Fruit fly (Drosophila melanogaster) whole organism, embryonic: ENCODE results near the gene CG46270.

Source experiments
- Abd-B ChIP-seq: fragments of 200-800 bp; sonication (Bioruptor generic); optimal IDR thresholded peaks from 2 replicates; lab custom pipeline; 2018; ENCODE audit warnings: missing biosample characterization, mild to moderate bottlenecking, missing genetic modification characterization, moderate library complexity
- Ada2b ChIP-seq: fragments of 200-800 bp; sonication (Bioruptor generic); IDR thresholded peaks from 2 replicates; pipeline ENCODE4 v1.3.6; 2022; ENCODE audit warnings: missing biosample characterization, missing genetic modification characterization
- Aef1 ChIP-seq: fragments of 200-800 bp; sonication (Bioruptor generic); IDR thresholded peaks from 3 replicates; pipeline ENCODE4 v1.3.6; 2022; ENCODE audit warnings: missing biosample characterization, missing genetic modification characterization
- B-H1 ChIP-seq: fragments of 200-800 bp; sonication (Bioruptor generic); IDR thresholded peaks from 3 replicates; pipeline ENCODE4 v1.3.6; 2022; ENCODE audit warnings: missing biosample characterization, missing genetic modification characterization
- CG12155 ChIP-seq: fragments of 200-800 bp; sonication (Bioruptor generic); optimal IDR thresholded peaks from 3 replicates; lab custom pipeline; 2016; ENCODE audit warnings: missing biosample characterization, missing genetic modification characterization
- CG14860 ChIP-seq: fragments of 200-800 bp; sonication (Bioruptor generic); IDR thresholded peaks from 3 replicates; pipeline ENCODE4 v1.3.6; 2022; ENCODE audit warnings: missing biosample characterization, missing genetic modification characterization; ENCODE audit not compliant: partially characterized antibody
- CG16779 ChIP-seq: fragments of 200-800 bp; sonication (Bioruptor generic); IDR thresholded peaks from 2 replicates; pipeline ENCODE4 v1.3.6; 2022; ENCODE audit warnings: missing biosample characterization, missing genetic modification characterization
- CG18619 ChIP-seq: fragments of 200-800 bp; sonication (Bioruptor generic); optimal IDR thresholded peaks from 3 replicates; lab custom pipeline; 2017; ENCODE audit warnings: missing biosample characterization, mild to moderate bottlenecking, missing genetic modification characterization
- CG31441 ChIP-seq: fragments of 200-800 bp; sonication (Bioruptor generic); IDR thresholded peaks from 2 replicates; pipeline ENCODE4 v1.3.6; 2022; ENCODE audit warnings: missing biosample characterization, missing genetic modification characterization
- CG4404 ChIP-seq: fragments of 200-800 bp; sonication (Bioruptor generic); IDR thresholded peaks from 2 replicates; pipeline ENCODE4 v1.3.6; 2022; ENCODE audit warnings: missing biosample characterization, missing genetic modification characterization
- CG4424 ChIP-seq: fragments of 200-800 bp; sonication (Bioruptor generic); optimal IDR thresholded peaks from 3 replicates; lab custom pipeline; 2016; ENCODE audit warnings: missing biosample characterization, missing genetic modification characterization
- CG4854 ChIP-seq: fragments of 200-800 bp; sonication (Bioruptor generic); optimal IDR thresholded peaks from 2 replicates; lab custom pipeline; 2016; ENCODE audit warnings: missing biosample characterization, missing genetic modification characterization, inconsistent platforms
- CG7556 ChIP-seq: fragments of 200-800 bp; sonication (Bioruptor generic); optimal IDR thresholded peaks from 2 replicates; lab custom pipeline; 2017; ENCODE audit warnings: missing biosample characterization, mild to moderate bottlenecking, missing genetic modification characterization
- CG7786 ChIP-seq: fragments of 200-800 bp; sonication (Bioruptor generic); optimal IDR thresholded peaks from 2 replicates; lab custom pipeline; 2016; ENCODE audit warnings: missing biosample characterization, missing genetic modification characterization
- Dp ChIP-seq: fragments of 200-800 bp; sonication (Bioruptor generic); optimal IDR thresholded peaks from 2 replicates; lab custom pipeline; 2018; ENCODE audit warnings: missing biosample characterization, mild to moderate bottlenecking, missing genetic modification characterization, moderate library complexity
- HmgZ ChIP-seq: fragments of 200-800 bp; sonication (Bioruptor generic); optimal IDR thresholded peaks from 2 replicates; lab custom pipeline; 2018; ENCODE audit warnings: missing biosample characterization, mild to moderate bottlenecking, missing genetic modification characterization
- Max ChIP-seq: fragments of 200-800 bp; sonication (Bioruptor generic); optimal IDR thresholded peaks from 2 replicates; lab custom pipeline; 2016; ENCODE audit warnings: missing biosample characterization, mild to moderate bottlenecking, missing genetic modification characterization
- Mes4 ChIP-seq: fragments of 200-800 bp; sonication (Bioruptor generic); optimal IDR thresholded peaks from 2 replicates; lab custom pipeline; 2016; ENCODE audit warnings: missing biosample characterization, missing genetic modification characterization
- NC2β ChIP-seq: fragments of 200-800 bp; sonication (Bioruptor generic); optimal IDR thresholded peaks from 2 replicates; lab custom pipeline; 2016; ENCODE audit warnings: missing biosample characterization, missing genetic modification characterization
- Optix ChIP-seq: fragments of 200-800 bp; sonication (Bioruptor generic); IDR thresholded peaks from 3 replicates; pipeline ENCODE4 v1.3.6; 2022; ENCODE audit warnings: missing biosample characterization, missing genetic modification characterization
- Stat92E ChIP-seq, 3 experiments: fragments of >200 bp in 2 of 3; fragments of 200-800 bp in 1 of 3; sonication (Bioruptor generic) in 1 of 3; optimal IDR thresholded peaks; 2 replicates each; lab custom pipeline; 2017 to 2019; ENCODE audit warnings: missing biosample characterization in 3 of 3, missing genetic modification characterization in 3 of 3, mild to moderate bottlenecking in 1 of 3, moderate library complexity in 1 of 3
- TFAM ChIP-seq: fragments of 200-800 bp; sonication (Bioruptor generic); optimal IDR thresholded peaks from 2 replicates; lab custom pipeline; 2017; ENCODE audit warnings: missing biosample characterization, missing genetic modification characterization, inconsistent platforms
- Trl ChIP-seq, 3 experiments: fragments of >200 bp in 2 of 3; fragments of 200-800 bp in 1 of 3; sonication (Bioruptor generic) in 1 of 3; optimal IDR thresholded peaks; 2 replicates in 1 of 3; 3 replicates in 2 of 3; lab custom pipeline; 2016 to 2017; ENCODE audit warnings: missing biosample characterization in 1 of 3, missing genetic modification characterization in 1 of 3
- YL-1 ChIP-seq: fragments of 200-800 bp; sonication (Bioruptor generic); optimal IDR thresholded peaks from 3 replicates; lab custom pipeline; 2017; ENCODE audit warnings: missing biosample characterization, mild to moderate bottlenecking, missing genetic modification characterization
- ap ChIP-seq: fragments of 200-800 bp; sonication (Bioruptor generic); IDR thresholded peaks from 2 replicates; pipeline ENCODE4 v1.3.6; 2022; ENCODE audit warnings: missing biosample characterization, missing genetic modification characterization
- ash1 ChIP-seq: fragments of 200-800 bp; sonication (Bioruptor generic); optimal IDR thresholded peaks from 2 replicates; lab custom pipeline; 2018; ENCODE audit warnings: missing biosample characterization, mild to moderate bottlenecking, missing genetic modification characterization
- bcd ChIP-seq: fragments of 200-800 bp; sonication (Bioruptor generic); optimal IDR thresholded peaks from 2 replicates; lab custom pipeline; 2017; ENCODE audit warnings: missing biosample characterization, mild to moderate bottlenecking, missing genetic modification characterization
- cas ChIP-seq: fragments of 200-800 bp; sonication (Bioruptor generic); IDR thresholded peaks from 2 replicates; pipeline ENCODE4 v1.3.6; 2022; ENCODE audit warnings: missing biosample characterization, missing genetic modification characterization
- cwo ChIP-seq: fragments of 200-800 bp; sonication (Bioruptor generic); optimal IDR thresholded peaks from 3 replicates; lab custom pipeline; 2017; ENCODE audit warnings: missing biosample characterization, missing genetic modification characterization, mild to moderate bottlenecking, moderate library complexity, missing genetic modification reagents
- dysf ChIP-seq: fragments of 200-800 bp; sonication (Bioruptor generic); IDR thresholded peaks from 3 replicates; pipeline ENCODE4 v1.3.6; 2022; ENCODE audit warnings: missing biosample characterization, missing genetic modification characterization
- ewg ChIP-seq: fragments of 200-800 bp; sonication (Bioruptor generic); optimal IDR thresholded peaks from 3 replicates; lab custom pipeline; 2017; ENCODE audit warnings: mild to moderate bottlenecking, missing biosample characterization, missing genetic modification reagents, missing genetic modification characterization
- gt ChIP-seq: fragments of 200-800 bp; sonication (Bioruptor generic); IDR thresholded peaks from 2 replicates; pipeline ENCODE4 v1.3.6; 2022; ENCODE audit warnings: missing biosample characterization, missing genetic modification characterization
- her ChIP-seq: fragments of 200-800 bp; sonication (Bioruptor generic); optimal IDR thresholded peaks from 2 replicates; lab custom pipeline; 2016; ENCODE audit warnings: missing biosample characterization, missing genetic modification characterization
- hth ChIP-seq: fragments of >200 bp; optimal IDR thresholded peaks from 2 replicates; lab custom pipeline; 2017; ENCODE audit warnings: inconsistent platforms
- jigr1 ChIP-seq: fragments of 200-800 bp; sonication (Bioruptor generic); IDR thresholded peaks from 3 replicates; pipeline ENCODE4 v1.3.6; 2022; ENCODE audit warnings: missing biosample characterization, missing genetic modification characterization
- kah ChIP-seq: fragments of 200-800 bp; sonication (Bioruptor generic); optimal IDR thresholded peaks from 2 replicates; lab custom pipeline; 2018; ENCODE audit warnings: missing biosample characterization, mild to moderate bottlenecking, missing genetic modification characterization
- knrl ChIP-seq: fragments of 200-800 bp; sonication (Bioruptor generic); IDR thresholded peaks from 3 replicates; pipeline ENCODE4 v1.3.6; 2022; ENCODE audit warnings: missing biosample characterization, missing genetic modification characterization; ENCODE audit not compliant: partially characterized antibody
- lbe ChIP-seq: fragments of 200-800 bp; sonication (Bioruptor generic); optimal IDR thresholded peaks from 2 replicates; lab custom pipeline; 2016; ENCODE audit warnings: missing biosample characterization, mild to moderate bottlenecking, missing genetic modification characterization
- lilli ChIP-seq: fragments of 200-800 bp; sonication (Bioruptor generic); optimal IDR thresholded peaks from 3 replicates; lab custom pipeline; 2016; ENCODE audit warnings: missing biosample characterization, missing genetic modification characterization
- lov ChIP-seq, 2 experiments: fragments of 200-800 bp in 1 of 2; fragments of >200 bp in 1 of 2; sonication (Bioruptor generic) in 1 of 2; IDR thresholded peaks in 1 of 2; optimal IDR thresholded peaks in 1 of 2; 2 replicates in 1 of 2; 3 replicates in 1 of 2; pipeline versions ENCODE4 v1.3.6 to Lab custom; 2017 to 2022; ENCODE audit warnings: missing biosample characterization in 1 of 2, missing genetic modification characterization in 1 of 2
- oc ChIP-seq: fragments of 200-800 bp; sonication (Bioruptor generic); optimal IDR thresholded peaks from 2 replicates; lab custom pipeline; 2018; ENCODE audit warnings: missing biosample characterization, mild to moderate bottlenecking, missing genetic modification characterization, moderate library complexity
- pita ChIP-seq: fragments of 200-800 bp; sonication (Bioruptor generic); optimal IDR thresholded peaks from 2 replicates; lab custom pipeline; 2017; ENCODE audit warnings: missing biosample characterization, mild to moderate bottlenecking, missing genetic modification characterization
- pros ChIP-seq: fragments of 200-800 bp; sonication (Bioruptor generic); optimal IDR thresholded peaks from 3 replicates; lab custom pipeline; 2019; ENCODE audit warnings: missing biosample characterization, mild to moderate bottlenecking, missing genetic modification characterization, moderate library complexity
- sr ChIP-seq: fragments of 200-800 bp; sonication (Bioruptor generic); IDR thresholded peaks from 3 replicates; pipeline ENCODE4 v1.3.6; 2022; ENCODE audit warnings: missing biosample characterization, missing genetic modification characterization
- vnd ChIP-seq: fragments of 200-800 bp; sonication (Bioruptor generic); IDR thresholded peaks from 3 replicates; pipeline ENCODE4 v1.3.6; 2022; ENCODE audit warnings: missing biosample characterization, missing genetic modification characterization; ENCODE audit not compliant: partially characterized antibody
- wek ChIP-seq: fragments of 200-800 bp; sonication (Bioruptor generic); optimal IDR thresholded peaks from 3 replicates; lab custom pipeline; 2018; ENCODE audit warnings: missing biosample characterization, mild to moderate bottlenecking, missing genetic modification characterization, moderate library complexity
- zen ChIP-seq: fragments of 200-800 bp; sonication (Bioruptor generic); optimal IDR thresholded peaks from 3 replicates; lab custom pipeline; 2018; ENCODE audit warnings: missing biosample characterization, mild to moderate bottlenecking, missing genetic modification characterization, moderate library complexity
- zen2 ChIP-seq: fragments of 200-800 bp; sonication (Bioruptor generic); IDR thresholded peaks from 3 replicates; pipeline ENCODE4 v1.3.6; 2022; ENCODE audit warnings: missing biosample characterization, missing genetic modification characterization; ENCODE audit not compliant: partially characterized antibody

The CG46270 gene

DNA sequence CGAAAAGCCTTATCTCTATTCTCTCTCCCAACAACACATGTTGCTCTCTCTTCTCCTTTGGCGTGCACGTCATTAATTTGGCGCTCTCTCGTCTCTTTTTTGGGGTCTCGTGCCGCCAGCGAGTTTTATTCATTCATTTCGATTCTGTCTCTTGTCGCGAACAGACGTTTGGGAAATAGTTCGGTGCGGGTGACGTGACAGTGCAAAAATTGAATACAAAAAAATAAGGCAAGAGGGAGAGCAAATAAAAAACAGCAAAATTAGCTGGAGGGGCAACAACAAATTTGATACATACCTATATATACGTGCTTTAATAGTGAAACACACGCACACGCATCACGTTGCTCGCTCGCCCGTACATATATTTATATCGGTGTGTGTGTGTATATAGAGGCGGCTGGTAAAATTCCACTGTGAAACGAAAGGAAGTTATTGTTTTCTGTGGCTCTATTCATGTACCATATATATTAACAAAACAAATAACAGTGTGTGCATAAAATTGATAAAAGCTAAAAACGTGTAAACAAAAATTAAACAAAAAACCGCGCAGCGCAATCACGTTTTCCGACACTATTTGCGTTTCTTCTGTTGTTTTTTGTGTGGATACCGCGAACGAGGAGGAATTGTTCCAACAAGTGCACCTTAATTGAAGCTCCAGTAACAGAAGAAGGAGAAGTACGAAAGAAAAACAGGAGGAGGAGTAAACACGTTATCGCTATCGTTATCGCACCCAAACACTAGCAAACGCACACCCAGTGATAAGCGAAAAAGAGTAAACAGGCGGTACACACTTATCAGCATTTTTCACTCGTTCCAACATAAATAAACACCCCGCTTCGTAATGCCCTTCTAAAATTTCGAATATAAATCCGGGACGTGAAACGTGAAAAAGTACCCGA is 39.8 kb downstream of the CG46270 start, which contains the start of gene cwo (continued):
- TF ChIP-seq CG12155 (GFP tag; lab: Kevin White, UChicago) = peak; percentile 14
- no peak for TF ChIP-seq Aef1 (GFP tag; lab: Robert Waterston, UW)
- TF ChIP-seq oc = no peak
- TF ChIP-seq dysf (GFP tag; lab: Robert Waterston, UW) = no peak
- TF ChIP-seq Ada2b (GFP tag; lab: Robert Waterston, UW) = no peak
- no peak for TF ChIP-seq Dp (GFP tag; lab: Kevin White, UChicago)
- TF ChIP-seq Optix (GFP tag; lab: Robert Waterston, UW) = no peak
- no peak for TF ChIP-seq CG7786 (GFP tag; lab: Kevin White, UChicago)
- TF ChIP-seq wek (GFP tag; lab: Kevin White, UChicago) = peak; percentile 56
- no peak for TF ChIP-seq gt (GFP tag; lab: Robert Waterston, UW)
- no peak for TF ChIP-seq CG4404 (GFP tag; lab: Robert Waterston, UW)
- no peak for TF ChIP-seq cas (GFP tag; lab: Robert Waterston, UW)
- no peak for TF ChIP-seq CG4424 (GFP tag; lab: Kevin White, UChicago)
- TF ChIP-seq NC2β = no peak
- TF ChIP-seq CG16779 (GFP tag; lab: Robert Waterston, UW) = no peak
- TF ChIP-seq ewg (GFP tag; lab: Kevin White, UChicago) = peak; percentile 17
- TF ChIP-seq pros = no peak
- peak; percentile 42 for TF ChIP-seq CG18619 (GFP tag; lab: Kevin White, UChicago)
- no peak for TF ChIP-seq hth
- TF ChIP-seq YL-1 (GFP tag; lab: Kevin White, UChicago) = no peak
- peak; percentile 38 to 52 for TF ChIP-seq Trl (optimal IDR thresholded peaks at IDR 0.05; lab: Kevin White, UChicago)
- TF ChIP-seq Trl (GFP tag; optimal IDR thresholded peaks at IDR 0.05; lab: Kevin White, UChicago) = peak; percentile 8
- peak; percentile 54 for TF ChIP-seq lbe (GFP tag; lab: Kevin White, UChicago)
- TF ChIP-seq CG4854 (GFP tag; lab: Kevin White, UChicago) = no peak
- no peak for TF ChIP-seq her (GFP tag; lab: Kevin White, UChicago)
- TF ChIP-seq Abd-B = no peak
- no peak for TF ChIP-seq CG7556 (GFP tag; lab: Kevin White, UChicago)
- TF ChIP-seq pita (GFP tag; lab: Kevin White, UChicago) = no peak
- peak in 1 of 3 experiments; percentile 44 for TF ChIP-seq Stat92E (GFP tag; optimal IDR thresholded peaks at IDR 0.05; lab: Kevin White, UChicago)
- TF ChIP-seq bcd (GFP tag; lab: Kevin White, UChicago) = no peak
- no peak for TF ChIP-seq kah (GFP tag; lab: Kevin White, UChicago)
- no peak for TF ChIP-seq Mes4
- no peak for TF ChIP-seq lilli
- no peak for TF ChIP-seq ap
- TF ChIP-seq ash1 = no peak
- no peak for TF ChIP-seq HmgZ
- TF ChIP-seq jigr1 (GFP tag; lab: Robert Waterston, UW) = no peak
- no peak for TF ChIP-seq TFAM
- no peak for TF ChIP-seq zen2 (GFP tag; lab: Robert Waterston, UW)
- TF ChIP-seq CG14860 (GFP tag; lab: Robert Waterston, UW) = no peak
- TF ChIP-seq zen (tag; lab: Kevin White, UChicago) = no peak
- peak; percentile 100 for TF ChIP-seq cwo (GFP tag; lab: Kevin White, UChicago)
- TF ChIP-seq Max (GFP tag; lab: Kevin White, UChicago) = no peak
- TF ChIP-seq vnd (GFP tag; lab: Robert Waterston, UW) = no peak
- TF ChIP-seq lov (optimal IDR thresholded peaks at IDR 0.05; lab: Kevin White, UChicago) = no peak
- TF ChIP-seq lov (GFP tag; IDR thresholded peaks at IDR 0.05; lab: Robert Waterston, UW) = no peak
- no peak for TF ChIP-seq knrl
- TF ChIP-seq sr (GFP tag; lab: Robert Waterston, UW) = no peak
- no peak for TF ChIP-seq CG31441
- TF ChIP-seq B-H1 (GFP tag; lab: Robert Waterston, UW) = no peak
